Worm (Caenorhabditis elegans) whole organism, midembryonic: ENCODE results near the gene F44B9.5.

Experiments
- cog-1 ChIP-seq: sonication (generic microtip); optimal IDR thresholded peaks from 2 replicates; lab custom pipeline; 2016; ENCODE audit warnings: missing genetic modification characterization, missing compliant biosample characterization
- flt-1 ChIP-seq: fragments of 200-800 bp; sonication (Bioruptor generic); IDR thresholded peaks from 2 replicates; pipeline ENCODE4 v1.3.6; 2022; ENCODE audit warnings: missing genetic modification characterization, missing compliant biosample characterization
- klf-2 ChIP-seq: fragments of 200-800 bp; sonication (Bioruptor generic); conservative IDR thresholded peaks from 2 replicates; pipeline ENCODE4 v1.3.6; 2022; ENCODE audit warnings: missing genetic modification reagents, missing genetic modification characterization, missing compliant biosample characterization
- ref-1 ChIP-seq: fragments of 200-800 bp; sonication (Bioruptor generic); conservative IDR thresholded peaks from 2 replicates; pipeline ENCODE4 v1.3.6; 2022; ENCODE audit warnings: missing genetic modification reagents, missing genetic modification characterization, missing compliant biosample characterization
- ztf-29 ChIP-seq: fragments of 200-800 bp; sonication (Bioruptor generic); IDR thresholded peaks from 2 replicates; pipeline ENCODE4 v1.3.6; 2022; ENCODE audit warnings: missing genetic modification reagents, missing genetic modification characterization, missing compliant biosample characterization

ce11 chrIII:7981938-7982337 lies 34.4 kb downstream of the F44B9.5 start:
- TF ChIP-seq flt-1 (no peak), ztf-29 (GFP tag; lab: Robert Waterston, UW) (no peak), klf-2 (no peak), cog-1 (tag; lab: Kevin White, UChicago) (no peak), ref-1 (GFP tag; lab: Robert Waterston, UW) (no peak)
